Worm (Caenorhabditis elegans): ENCODE measurements around the gene nhr-170.

nhr-170 gene

ce11 chrV:18837125-18837524, 36.5 kb upstream of the nhr-170 start, which contains the start of gene cyp-33D3:
Gene cyp-33D3 (minus strand): TSS chrV:18837225.
- no peak for TF ChIP-seq pqm-1 (tag; optimal IDR thresholded peaks at IDR 0.05)
- no peak for TF ChIP-seq hlh-8 (tag; optimal IDR thresholded peaks at IDR 0.05)
- TF ChIP-seq ceh-2 (tag; optimal IDR thresholded peaks at IDR 0.05): no peak
- no peak for TF ChIP-seq T23F11.4 (GFP tag; optimal IDR thresholded peaks at IDR 0.05)
- TF ChIP-seq rnt-1 (tag; optimal IDR thresholded peaks at IDR 0.05): no peak

ce11 chrV:18827374-18827773, 26.7 kb upstream of the nhr-170 start:
- TF ChIP-seq pax-1 (tag; optimal IDR thresholded peaks at IDR 0.05) (no peak), zip-5 (tag; optimal IDR thresholded peaks at IDR 0.05) (no peak), ceh-31 (tag; optimal IDR thresholded peaks at IDR 0.05) (no peak), pha-2 (tag; optimal IDR thresholded peaks at IDR 0.05) (peak; percentile 2), fkh-6 (tag; optimal IDR thresholded peaks at IDR 0.05) (no peak), ceh-19 (GFP tag; optimal IDR thresholded peaks at IDR 0.05) (no peak), fax-1 (tag; optimal IDR thresholded peaks at IDR 0.05) (no peak), ceh-9 (tag; optimal IDR thresholded peaks at IDR 0.05) (no peak)

ce11 chrV:18826445-18826844, 25.8 kb upstream of the nhr-170 start:
- TF ChIP-seq elt-2 (tag; optimal IDR thresholded peaks at IDR 0.05) (peak; percentile 97), K02D7.2 (tag; optimal IDR thresholded peaks at IDR 0.05) (no peak)

DNA sequence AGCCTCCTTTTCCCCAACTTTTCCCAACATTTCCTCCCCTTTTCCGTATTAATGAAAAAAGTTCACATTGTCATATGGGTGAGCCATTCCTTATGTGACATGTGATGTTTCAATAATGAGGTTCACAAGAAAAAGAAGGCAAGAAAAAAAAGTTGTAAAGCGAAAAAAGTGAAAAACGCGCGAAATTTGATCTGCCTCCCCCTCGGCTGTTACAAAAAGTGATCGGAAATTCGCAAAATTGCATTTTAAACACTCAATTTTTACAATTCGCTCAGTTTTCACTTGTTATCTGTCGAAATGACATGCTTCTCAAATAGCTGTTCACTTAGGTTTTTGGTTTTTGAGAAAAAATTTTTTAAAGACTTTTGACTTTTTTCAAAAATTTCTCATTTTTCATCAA, 20.9 kb upstream of the nhr-170 start:
- TF ChIP-seq zip-5 (tag; optimal IDR thresholded peaks at IDR 0.05) (no peak), unc-42 (tag; optimal IDR thresholded peaks at IDR 0.05) (peak; percentile 46), ceh-48 (tag; optimal IDR thresholded peaks at IDR 0.05) (no peak), rnt-1 (tag; optimal IDR thresholded peaks at IDR 0.05) (no peak), nhr-11 (tag; optimal IDR thresholded peaks at IDR 0.05) (no peak), C08G9.2 (tag; optimal IDR thresholded peaks at IDR 0.05) (no peak), K09A11.1 (tag; optimal IDR thresholded peaks at IDR 0.05; ENCODE audit: insufficient read depth) (no peak)

ce11 chrV:18819643-18820042, 19.0 kb upstream of the nhr-170 start, which contains the start of gene ncs-5:
Gene ncs-5 (plus strand): TSS chrV:18819766.
- TF ChIP-seq ceh-18 (tag; optimal IDR thresholded peaks at IDR 0.05): no peak
- no peak for TF ChIP-seq sdc-2 (tag; optimal IDR thresholded peaks at IDR 0.05)

ce11 chrV:18811360-18811759, 10.7 kb upstream of the nhr-170 start, which contains the start of gene C54E10.7:
Gene C54E10.7 (plus strand): TSS chrV:18811660.
- TF ChIP-seq ceh-9 (tag; optimal IDR thresholded peaks at IDR 0.05) (no peak), syd-9 (tag; optimal IDR thresholded peaks at IDR 0.05) (no peak), ceh-34 (tag; optimal IDR thresholded peaks at IDR 0.05) (no peak), hlh-8 (tag; optimal IDR thresholded peaks at IDR 0.05) (no peak), elt-2 (tag; optimal IDR thresholded peaks at IDR 0.05) (no peak), hlh-15 (tag; optimal IDR thresholded peaks at IDR 0.05) (no peak), ref-2 (tag; optimal IDR thresholded peaks at IDR 0.05) (no peak), dve-1 (tag; optimal IDR thresholded peaks at IDR 0.05) (no peak), lin-11 (tag; optimal IDR thresholded peaks at IDR 0.05) (no peak)

ce11 chrV:18810705-18811104, 10.1 kb upstream of the nhr-170 start, which contains the start of gene C54E10.3:
Gene C54E10.3 (plus strand): TSS chrV:18811005.
- TF ChIP-seq sox-2 (GFP tag; IDR thresholded peaks at IDR 0.05): no peak
- TF ChIP-seq tbx-2 (tag; optimal IDR thresholded peaks at IDR 0.05): no peak
- TF ChIP-seq nfya-1 (tag; optimal IDR thresholded peaks at IDR 0.05): no peak
- no peak for TF ChIP-seq fkh-6 (tag; optimal IDR thresholded peaks at IDR 0.05)
- no peak for TF ChIP-seq ttx-3 (tag; optimal IDR thresholded peaks at IDR 0.05)
- TF ChIP-seq hlh-8 (tag; optimal IDR thresholded peaks at IDR 0.05): no peak
- TF ChIP-seq ceh-34 (tag; optimal IDR thresholded peaks at IDR 0.05): no peak
- TF ChIP-seq dve-1 (tag; optimal IDR thresholded peaks at IDR 0.05): no peak
- no peak for TF ChIP-seq hlh-6 (tag; optimal IDR thresholded peaks at IDR 0.05)
- no peak for TF ChIP-seq pha-4 (tag; optimal IDR thresholded peaks at IDR 0.05)
- TF ChIP-seq ztf-16 (tag; optimal IDR thresholded peaks at IDR 0.05): no peak
- no peak for TF ChIP-seq ceh-31 (tag; optimal IDR thresholded peaks at IDR 0.05)
- TF ChIP-seq elt-2 (tag; optimal IDR thresholded peaks at IDR 0.05): no peak
- no peak for TF ChIP-seq pax-1 (tag; optimal IDR thresholded peaks at IDR 0.05)
- no peak for TF ChIP-seq nhr-11 (tag; optimal IDR thresholded peaks at IDR 0.05)
